Worm (Caenorhabditis elegans): ENCODE measurements around the gene C24D10.49.

DNA sequence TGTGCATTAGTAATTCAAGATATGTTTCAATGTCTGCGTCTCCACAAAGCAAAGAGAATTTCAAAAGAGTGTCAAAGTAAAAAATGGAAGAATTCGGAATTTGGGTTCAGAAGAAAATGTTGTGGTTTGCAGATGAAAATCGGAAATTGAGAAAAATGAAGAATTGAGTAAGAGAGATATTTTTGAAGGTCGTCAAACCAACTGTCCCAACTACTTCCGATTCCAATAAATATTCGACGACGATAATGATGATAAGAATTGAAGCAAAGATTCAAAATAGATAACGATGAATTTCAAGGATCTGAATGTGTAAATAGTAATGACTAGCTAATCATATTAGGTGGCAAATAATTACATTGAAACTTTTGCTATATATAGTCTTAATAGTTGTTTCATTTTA lies 17.2 kb downstream of the C24D10.49 start:
- no peak for TF ChIP-seq nhr-11 (tag; optimal IDR thresholded peaks at IDR 0.05)
- TF ChIP-seq elt-3 (tag; optimal IDR thresholded peaks at IDR 0.05) = no peak
- TF ChIP-seq ZK546.5 (tag; optimal IDR thresholded peaks at IDR 0.05) = no peak
- TF ChIP-seq zag-1 (tag; optimal IDR thresholded peaks at IDR 0.05) = no peak
- no peak for TF ChIP-seq gmeb-1 (tag; optimal IDR thresholded peaks at IDR 0.05)
- no peak for TF ChIP-seq R02D3.7 (tag; optimal IDR thresholded peaks at IDR 0.05)
- no peak for TF ChIP-seq snpc-4 (tag; optimal IDR thresholded peaks at IDR 0.05)
- TF ChIP-seq skn-1 (tag; optimal IDR thresholded peaks at IDR 0.05) = no peak
- no peak for TF ChIP-seq nhr-237 (tag; optimal IDR thresholded peaks at IDR 0.05)
- no peak for TF ChIP-seq nhr-12 (tag; optimal IDR thresholded peaks at IDR 0.05)
- TF ChIP-seq nhr-77 (tag; optimal IDR thresholded peaks at IDR 0.05) = no peak
